Worm (Caenorhabditis elegans): ENCODE measurements around the gene clec-58.
A peak's percentile ranks its signal among the peaks of the same experiment; 100 is the strongest.

ce11 chrII:10513377-10513776, 37.4 kb upstream of the clec-58 start:
- no peak for TF ChIP-seq hlh-11 (tag; optimal IDR thresholded peaks at IDR 0.05)
- TF ChIP-seq ZK546.5 (tag; optimal IDR thresholded peaks at IDR 0.05) = no peak
- TF ChIP-seq unc-62 (GFP tag; optimal IDR thresholded peaks at IDR 0.05 in 1 of 2) = peak in 1 of 2 experiments; percentile 94
- TF ChIP-seq unc-62 (tag; optimal IDR thresholded peaks at IDR 0.05) = no peak
- no peak for TF ChIP-seq dve-1 (tag; optimal IDR thresholded peaks at IDR 0.05; ENCODE audit: insufficient read depth)
